Worm (Caenorhabditis elegans) whole organism, late embryonic: ENCODE data around the gene gcna-1.

Experiments
- elt-2 ChIP-seq: sonication (generic microtip); optimal IDR thresholded peaks from 2 replicates; lab custom pipeline; 2016; ENCODE audit warnings: missing genetic modification reagents, missing genetic modification characterization, missing compliant biosample characterization
- elt-4 ChIP-seq: sonication (generic microtip); optimal IDR thresholded peaks from 2 replicates; lab custom pipeline; 2016; ENCODE audit warnings: missing genetic modification characterization, missing compliant biosample characterization
- fkh-10 ChIP-seq: fragments of 150-350 bp; optimal IDR thresholded peaks from 2 replicates; lab custom pipeline; 2014; ENCODE audit warnings: missing biosample characterization, missing genetic modification reagents, missing genetic modification characterization
- rnt-1 ChIP-seq: sonication (generic microtip); optimal IDR thresholded peaks from 2 replicates; lab custom pipeline; 2016; ENCODE audit warnings: missing genetic modification characterization, missing compliant biosample characterization

ce11 chrIII:6008989-6009610, at the start of gene gcna-1, which contains the start of gene eftu-2:
- TF ChIP-seq rnt-1 (tag; lab: Kevin White, UChicago) (no peak), fkh-10 (GFP tag; lab: Kevin White, UChicago) (no peak), elt-2 (no peak), elt-4 (tag; lab: Kevin White, UChicago) (no peak)
